Worm (Caenorhabditis elegans) whole organism, L3 larva: Measurements from ENCODE around the gene chil-13.

Experiments
- ceh-28 ChIP-seq: fragments of 150-350 bp; optimal IDR thresholded peaks from 2 replicates; lab custom pipeline; 2014; ENCODE audit warnings: missing biosample characterization, missing genetic modification reagents, missing genetic modification characterization
- fkh-10 ChIP-seq: sonication (generic microtip); optimal IDR thresholded peaks from 2 replicates; lab custom pipeline; 2017; ENCODE audit warnings: missing biosample characterization, missing genetic modification reagents, missing genetic modification characterization
- jun-1 ChIP-seq: fragments of 150-350 bp; optimal IDR thresholded peaks from 2 replicates; lab custom pipeline; 2014; ENCODE audit warnings: missing biosample characterization, missing genetic modification reagents, missing genetic modification characterization
- lin-15B ChIP-seq: fragments of 150-350 bp; optimal IDR thresholded peaks from 2 replicates; lab custom pipeline; 2014; ENCODE audit warnings: missing biosample characterization, missing genetic modification characterization
- mdl-1 ChIP-seq: fragments of 150-350 bp; optimal IDR thresholded peaks from 2 replicates; lab custom pipeline; 2014; ENCODE audit warnings: missing biosample characterization, missing genetic modification characterization
- nhr-23 ChIP-seq: fragments of 150-350 bp; optimal IDR thresholded peaks from 2 replicates; lab custom pipeline; 2014; ENCODE audit warnings: missing biosample characterization, missing genetic modification reagents, missing genetic modification characterization
- nhr-237 ChIP-seq: fragments of 150-350 bp; optimal IDR thresholded peaks from 2 replicates; lab custom pipeline; 2014; ENCODE audit warnings: missing biosample characterization, missing genetic modification characterization
- nhr-76 ChIP-seq: fragments of 150-350 bp; sonication (generic microtip); optimal IDR thresholded peaks from 5 replicates; lab custom pipeline; 2014; ENCODE audit warnings: missing biosample characterization, missing genetic modification characterization
- nhr-77 ChIP-seq: fragments of 150-350 bp; optimal IDR thresholded peaks from 2 replicates; lab custom pipeline; 2014; ENCODE audit warnings: missing biosample characterization, missing genetic modification characterization
- skn-1 ChIP-seq: fragments of 150-350 bp; optimal IDR thresholded peaks from 2 replicates; lab custom pipeline; 2014; ENCODE audit warnings: missing biosample characterization, missing genetic modification characterization
- tbx-2 ChIP-seq: sonication (generic microtip); optimal IDR thresholded peaks from 2 replicates; lab custom pipeline; 2016; ENCODE audit warnings: mild to moderate bottlenecking, missing genetic modification characterization, missing compliant biosample characterization
- ztf-4 ChIP-seq: fragments of 150-350 bp; optimal IDR thresholded peaks from 2 replicates; lab custom pipeline; 2014; ENCODE audit warnings: missing biosample characterization, missing genetic modification characterization

DNA sequence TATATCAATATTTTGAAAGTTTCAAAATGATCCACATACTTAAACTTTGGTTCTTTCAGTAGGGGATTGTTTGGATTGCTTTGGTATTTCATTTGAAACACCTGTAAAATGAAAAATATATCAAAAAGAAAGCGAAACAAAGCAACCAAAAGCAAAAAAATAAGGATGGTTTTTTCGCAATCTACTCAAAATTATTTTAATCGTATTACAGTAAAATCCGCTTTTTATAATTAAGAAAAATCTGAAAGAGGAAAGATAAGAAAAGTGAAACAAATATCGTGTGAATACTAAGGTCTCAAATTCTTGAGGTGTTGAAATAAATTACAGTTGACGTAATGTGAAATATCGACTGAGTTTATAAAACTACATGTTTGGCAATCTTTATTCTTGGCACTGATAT lies 28.0 kb upstream of the chil-13 start, which contains the start of gene chil-22:
- TF ChIP-seq ztf-4 (tag; lab: Kevin White, UChicago), result no peak
- TF ChIP-seq ceh-28, result no peak
- TF ChIP-seq skn-1 (tag; lab: Kevin White, UChicago), result no peak
- no peak for TF ChIP-seq jun-1 (tag; lab: Kevin White, UChicago)
- TF ChIP-seq lin-15B, result no peak
- no peak for TF ChIP-seq nhr-237 (tag; lab: Kevin White, UChicago)
- no peak for TF ChIP-seq nhr-77 (tag; lab: Kevin White, UChicago)
- TF ChIP-seq tbx-2, result no peak
- no peak for TF ChIP-seq nhr-23
- no peak for TF ChIP-seq mdl-1 (tag; lab: Kevin White, UChicago)
- TF ChIP-seq nhr-76, result no peak
- TF ChIP-seq fkh-10 (GFP tag; lab: Kevin White, UChicago), result no peak
